Worm (Caenorhabditis elegans) whole organism, L4 larva: ENCODE measurements around the gene C18E9.5.

Experiments
- R02D3.7 ChIP-seq: fragments of 150-350 bp; sonication (generic microtip); optimal IDR thresholded peaks from 3 replicates; lab custom pipeline; 2014; ENCODE audit warnings: missing biosample characterization, missing genetic modification characterization
- aly-2 ChIP-seq: sonication (generic microtip); optimal IDR thresholded peaks from 2 replicates; lab custom pipeline; 2018; ENCODE audit warnings: missing biosample characterization, missing genetic modification characterization
- fkh-10 ChIP-seq: fragments of 150-350 bp; optimal IDR thresholded peaks from 2 replicates; lab custom pipeline; 2014; ENCODE audit warnings: missing biosample characterization, missing genetic modification reagents, missing genetic modification characterization
- fos-1 ChIP-seq: fragments of 150-350 bp; optimal IDR thresholded peaks from 2 replicates; lab custom pipeline; 2014; ENCODE audit warnings: missing biosample characterization, missing genetic modification characterization
- lin-15B ChIP-seq: fragments of 150-350 bp; sonication (generic microtip); optimal IDR thresholded peaks from 3 replicates; lab custom pipeline; 2014; ENCODE audit warnings: missing biosample characterization, missing genetic modification characterization
- nhr-28 ChIP-seq: fragments of 150-350 bp; optimal IDR thresholded peaks from 2 replicates; lab custom pipeline; 2014; ENCODE audit warnings: missing biosample characterization, missing genetic modification characterization
- nhr-6 ChIP-seq: fragments of 150-350 bp; optimal IDR thresholded peaks from 2 replicates; lab custom pipeline; 2014; ENCODE audit warnings: missing biosample characterization, missing genetic modification characterization
- pqm-1 ChIP-seq: sonication (generic microtip); optimal IDR thresholded peaks from 2 replicates; lab custom pipeline; 2017; ENCODE audit warnings: missing biosample characterization, missing genetic modification characterization
- snpc-1.2 ChIP-seq: fragments of 200-800 bp; sonication (Bioruptor generic); IDR thresholded peaks from 2 replicates; pipeline ENCODE4 v1.3.6; 2022; ENCODE audit warnings: missing genetic modification reagents, missing genetic modification characterization, missing compliant biosample characterization
- snpc-4 ChIP-seq: fragments of 150-350 bp; optimal IDR thresholded peaks from 2 replicates; lab custom pipeline; 2014; ENCODE audit warnings: missing biosample characterization, missing genetic modification characterization
- spr-3 ChIP-seq: fragments of 200-800 bp; sonication (Bioruptor generic); optimal IDR thresholded peaks from 2 replicates; lab custom pipeline; 2018; ENCODE audit warnings: mild to moderate bottlenecking, missing genetic modification characterization, missing compliant biosample characterization
- ztf-11 ChIP-seq: fragments of 150-350 bp; optimal IDR thresholded peaks from 2 replicates; lab custom pipeline; 2014; ENCODE audit warnings: missing biosample characterization, missing genetic modification characterization

DNA sequence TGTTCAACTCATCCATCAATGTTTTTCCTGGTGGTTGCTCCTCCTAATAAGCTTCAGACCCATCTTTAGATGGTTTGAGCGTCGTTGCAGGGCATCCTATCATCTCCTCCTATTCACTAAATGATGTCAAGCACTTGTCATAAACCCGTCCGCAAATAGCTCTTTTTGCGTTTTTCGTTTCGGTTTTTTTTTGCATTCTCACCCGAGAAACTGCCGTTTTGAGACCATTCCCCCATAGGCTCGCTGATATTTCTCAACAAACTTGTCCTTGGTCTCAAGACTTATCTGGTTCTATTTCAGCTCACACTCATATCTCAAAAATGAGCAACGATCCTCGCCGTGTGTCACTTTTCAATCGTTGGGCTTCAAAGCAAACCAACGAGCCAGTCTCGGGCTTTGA, 9.4 kb upstream of the C18E9.5 start, which contains the start of gene cal-2:
- no peak for TF ChIP-seq pqm-1
- TF ChIP-seq lin-15B (tag; lab: Kevin White, UChicago) = no peak
- no peak for TF ChIP-seq spr-3 (GFP tag; lab: Kevin White, UChicago)
- TF ChIP-seq aly-2 (tag; lab: Kevin White, UChicago) = no peak
- TF ChIP-seq fos-1 (tag; lab: Kevin White, UChicago) = no peak
- TF ChIP-seq nhr-28 (tag; lab: Kevin White, UChicago) = no peak
- TF ChIP-seq snpc-4 (tag; lab: Kevin White, UChicago) = no peak
- no peak for TF ChIP-seq nhr-6 (tag; lab: Kevin White, UChicago)
- no peak for TF ChIP-seq R02D3.7
- no peak for TF ChIP-seq snpc-1.2 (GFP tag; lab: Robert Waterston, UW)
- no peak for TF ChIP-seq fkh-10 (GFP tag; lab: Kevin White, UChicago)
- TF ChIP-seq ztf-11 (tag; lab: Kevin White, UChicago) = no peak
